Worm (Caenorhabditis elegans) whole organism, L3 larva: ENCODE measurements around the gene slc-28.1.

Experiments used
- ceh-9 ChIP-seq: sonication (generic microtip); optimal IDR thresholded peaks from 2 replicates; lab custom pipeline; 2018; ENCODE audit warnings: missing biosample characterization, missing genetic modification characterization
- daf-12 ChIP-seq: fragments of 150-350 bp; optimal IDR thresholded peaks from 2 replicates; lab custom pipeline; 2014; ENCODE audit warnings: missing biosample characterization, missing genetic modification reagents, missing genetic modification characterization
- elt-3 ChIP-seq, 3 experiments: fragments of 150-350 bp in 1 of 3; sonication (generic microtip) in 2 of 3; optimal IDR thresholded peaks; 2 replicates in 2 of 3; 4 replicates in 1 of 3; lab custom pipeline; 2014 to 2017; ENCODE audit warnings: missing biosample characterization in 3 of 3, missing genetic modification characterization in 3 of 3
- fkh-2 ChIP-seq: fragments of 150-350 bp; optimal IDR thresholded peaks from 2 replicates; lab custom pipeline; 2014; ENCODE audit warnings: missing biosample characterization, missing genetic modification reagents, missing genetic modification characterization
- lin-15B ChIP-seq: fragments of 150-350 bp; optimal IDR thresholded peaks from 2 replicates; lab custom pipeline; 2014; ENCODE audit warnings: missing biosample characterization, missing genetic modification characterization
- lin-39 ChIP-seq: fragments of 150-350 bp; optimal IDR thresholded peaks from 2 replicates; lab custom pipeline; 2018; ENCODE audit warnings: missing biosample characterization, missing genetic modification reagents, missing genetic modification characterization
- nhr-28 ChIP-seq: fragments of 150-350 bp; optimal IDR thresholded peaks from 2 replicates; lab custom pipeline; 2014; ENCODE audit warnings: missing biosample characterization, missing genetic modification characterization
- nhr-76 ChIP-seq: fragments of 150-350 bp; sonication (generic microtip); optimal IDR thresholded peaks from 5 replicates; lab custom pipeline; 2014; ENCODE audit warnings: missing biosample characterization, missing genetic modification characterization
- pha-4 ChIP-seq: fragments of 150-350 bp; optimal IDR thresholded peaks from 2 replicates; lab custom pipeline; 2014; ENCODE audit warnings: missing biosample characterization, missing genetic modification reagents, missing genetic modification characterization
- pqm-1 ChIP-seq: fragments of 150-350 bp; optimal IDR thresholded peaks from 2 replicates; lab custom pipeline; 2017; ENCODE audit warnings: missing biosample characterization, missing genetic modification characterization, inconsistent platforms
- sea-2 ChIP-seq: fragments of 150-350 bp; sonication (generic microtip); optimal IDR thresholded peaks from 4 replicates; lab custom pipeline; 2014; ENCODE audit warnings: missing biosample characterization, missing genetic modification reagents, missing genetic modification characterization
- snpc-4 ChIP-seq: fragments of 150-350 bp; optimal IDR thresholded peaks from 2 replicates; lab custom pipeline; 2014; ENCODE audit warnings: missing biosample characterization, missing genetic modification characterization
- tbx-2 ChIP-seq: sonication (generic microtip); optimal IDR thresholded peaks from 2 replicates; lab custom pipeline; 2016; ENCODE audit warnings: mild to moderate bottlenecking, missing genetic modification characterization, missing compliant biosample characterization

DNA sequence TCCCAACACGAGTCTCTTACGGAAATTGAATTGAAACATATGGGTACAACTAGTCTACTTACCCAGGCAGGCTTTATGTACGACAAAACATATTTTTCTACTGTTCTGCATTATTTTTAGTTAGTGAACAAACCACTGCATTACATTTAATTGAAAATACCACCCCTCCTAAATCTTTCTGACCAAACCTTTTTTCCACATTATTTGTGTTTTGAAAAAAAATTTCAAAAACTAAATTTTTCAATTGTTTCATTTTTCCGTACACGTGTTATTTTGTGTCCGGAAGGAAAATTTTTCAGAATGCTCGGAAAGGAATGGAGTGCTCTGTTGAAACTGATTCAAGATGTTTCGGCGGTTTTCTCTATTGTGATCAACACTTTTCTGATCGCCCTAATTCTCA lies 48.8 kb downstream of the slc-28.1 start, which contains the start of gene str-226:
- no peak for TF ChIP-seq lin-15B
- no peak for TF ChIP-seq elt-3 (tag; optimal IDR thresholded peaks at IDR 0.05; lab: Kevin White, UChicago)
- no peak for TF ChIP-seq nhr-76 (tag; lab: Kevin White, UChicago)
- no peak for TF ChIP-seq fkh-2 (tag; lab: Kevin White, UChicago)
- no peak for TF ChIP-seq tbx-2 (tag; lab: Kevin White, UChicago)
- no peak for TF ChIP-seq pqm-1 (tag; lab: Kevin White, UChicago)
- TF ChIP-seq daf-12: no peak
- TF ChIP-seq sea-2 (GFP tag; lab: Kevin White, UChicago): no peak
- TF ChIP-seq pha-4 (tag; lab: Kevin White, UChicago): no peak
- TF ChIP-seq ceh-9 (tag; lab: Kevin White, UChicago): no peak
- no peak for TF ChIP-seq nhr-28 (tag; lab: Kevin White, UChicago)
- TF ChIP-seq snpc-4 (tag; lab: Kevin White, UChicago): no peak
- no peak for TF ChIP-seq lin-39 (tag; lab: Kevin White, UChicago)
